Worm (Caenorhabditis elegans): ENCODE measurements around the gene col-176.

col-176 gene

DNA sequence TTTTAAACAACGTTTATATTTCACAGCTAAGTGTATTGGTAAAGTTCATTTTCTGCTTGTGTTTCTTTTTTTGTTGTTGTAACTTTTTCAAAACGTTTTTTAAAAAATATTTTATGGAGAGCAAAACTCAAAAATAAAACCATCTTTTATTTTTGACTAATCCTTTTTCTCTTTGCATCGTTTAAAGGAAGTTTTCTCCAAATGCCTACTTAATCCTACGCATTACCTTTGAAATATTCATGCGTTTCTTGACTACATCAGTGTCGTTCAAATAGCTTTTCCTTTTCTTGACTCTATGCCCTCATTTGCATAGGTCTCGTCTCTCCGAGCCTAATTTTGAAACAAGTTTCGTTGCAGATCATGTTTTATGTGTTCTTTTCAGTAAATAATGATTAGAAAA, 3.7 kb downstream of the col-176 start:
- TF ChIP-seq elt-1 (tag; optimal IDR thresholded peaks at IDR 0.05; ENCODE audit: borderline replicate concordance, insufficient read depth), result no peak
- no peak for TF ChIP-seq pha-4 (tag; optimal IDR thresholded peaks at IDR 0.05)
- no peak for TF ChIP-seq mep-1 (tag; optimal IDR thresholded peaks at IDR 0.05)
- TF ChIP-seq nhr-2 (tag; optimal IDR thresholded peaks at IDR 0.05), result no peak
- TF ChIP-seq nhr-28 (tag; optimal IDR thresholded peaks at IDR 0.05), result no peak
- TF ChIP-seq ceh-43 (GFP tag; optimal IDR thresholded peaks at IDR 0.05), result no peak
- TF ChIP-seq drap-1 (GFP tag; optimal IDR thresholded peaks at IDR 0.05), result no peak
- no peak for TF ChIP-seq unc-39 (tag; optimal IDR thresholded peaks at IDR 0.05)
- TF ChIP-seq sem-2 (GFP tag; optimal IDR thresholded peaks at IDR 0.05), result no peak
- no peak for TF ChIP-seq ceh-39 (tag; optimal IDR thresholded peaks at IDR 0.05)
- no peak for TF ChIP-seq bed-3 (GFP tag; optimal IDR thresholded peaks at IDR 0.05)
- no peak for TF ChIP-seq ceh-83 (GFP tag; optimal IDR thresholded peaks at IDR 0.05)
- TF ChIP-seq ham-2 (GFP tag; optimal IDR thresholded peaks at IDR 0.05), result no peak
- no peak for TF ChIP-seq sptf-1 (tag; optimal IDR thresholded peaks at IDR 0.05)

DNA sequence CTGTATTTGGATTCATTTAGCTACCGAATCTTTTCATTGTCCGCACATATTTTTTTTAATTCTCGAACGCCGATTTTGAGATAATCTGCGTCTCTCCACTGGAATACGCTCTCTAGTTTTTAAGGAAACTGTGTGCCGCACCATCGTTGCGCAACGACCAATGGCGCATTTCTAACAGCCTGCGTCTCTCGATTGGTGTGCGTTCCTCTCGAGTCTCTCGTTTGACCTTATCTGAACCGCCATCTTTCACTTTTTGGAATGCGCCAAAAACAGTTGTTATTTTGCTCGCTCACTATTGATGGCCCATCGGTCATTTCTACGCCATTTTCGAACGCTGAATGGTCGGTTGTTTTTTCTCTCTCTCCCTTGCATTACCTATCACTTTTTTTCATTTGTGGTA, 5.9 kb downstream of the col-176 start:
- TF ChIP-seq nhr-2 (tag; optimal IDR thresholded peaks at IDR 0.05), result peak; percentile 51
- TF ChIP-seq sptf-1 (tag; optimal IDR thresholded peaks at IDR 0.05), result no peak
- TF ChIP-seq zip-8 (tag; optimal IDR thresholded peaks at IDR 0.05), result peak; percentile 37
- TF ChIP-seq elt-1 (tag; optimal IDR thresholded peaks at IDR 0.05; ENCODE audit: borderline replicate concordance, insufficient read depth), result peak; percentile 84

DNA sequence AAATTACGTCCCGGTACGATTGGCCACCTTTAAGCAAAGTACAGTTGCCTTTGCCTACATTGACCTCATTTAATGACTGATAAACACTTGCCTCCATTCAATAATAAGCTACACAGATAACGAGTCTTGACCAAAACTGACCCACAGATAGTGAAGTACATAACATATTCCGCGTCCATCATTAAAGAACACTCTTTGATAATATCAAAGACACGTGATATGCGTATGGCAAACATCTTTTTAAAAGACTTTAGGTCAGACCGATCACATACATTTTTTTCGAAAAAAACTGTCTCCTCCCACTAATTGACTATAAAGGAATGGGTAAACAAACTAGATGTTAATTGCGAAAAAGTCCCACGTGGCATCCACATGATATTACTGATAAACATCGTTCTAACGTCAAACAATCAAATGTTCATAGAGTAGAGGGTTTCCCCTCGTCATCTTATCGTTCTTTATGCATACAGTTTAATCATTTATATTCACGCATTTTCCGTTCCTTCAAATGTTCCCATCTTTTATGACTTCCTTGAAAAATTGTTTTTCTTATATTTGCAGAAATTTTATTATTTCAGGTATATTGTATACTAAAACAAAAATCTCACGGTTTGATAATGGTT, 6.8 kb downstream of the col-176 start, which contains the start of gene W07E11.1:
Gene W07E11.1, plus strand, starts transcription at position 573 of the 623 bp plus-strand sequence.
- TF ChIP-seq M03D4.4 (tag; optimal IDR thresholded peaks at IDR 0.05) (no peak), mls-2 (tag; optimal IDR thresholded peaks at IDR 0.05) (no peak), nhr-237 (tag; optimal IDR thresholded peaks at IDR 0.05) (no peak), unc-39 (tag; optimal IDR thresholded peaks at IDR 0.05) (no peak), ces-1 (GFP tag; optimal IDR thresholded peaks at IDR 0.05) (no peak), tbx-8 (GFP tag; optimal IDR thresholded peaks at IDR 0.05) (no peak), snpc-4 (tag; optimal IDR thresholded peaks at IDR 0.05) (no peak), flh-1 (GFP tag; optimal IDR thresholded peaks at IDR 0.05) (no peak), nhr-2 (tag; optimal IDR thresholded peaks at IDR 0.05) (no peak), nhr-76 (tag; optimal IDR thresholded peaks at IDR 0.05) (no peak), ceh-39 (tag; optimal IDR thresholded peaks at IDR 0.05) (no peak), sptf-1 (tag; optimal IDR thresholded peaks at IDR 0.05) (no peak), ceh-83 (GFP tag; optimal IDR thresholded peaks at IDR 0.05) (no peak), unc-62 (GFP tag; optimal IDR thresholded peaks at IDR 0.05) (no peak), nhr-28 (tag; optimal IDR thresholded peaks at IDR 0.05) (no peak), unc-120 (tag; optimal IDR thresholded peaks at IDR 0.05; ENCODE audit: poor library complexity, severe bottlenecking) (no peak), ztf-11 (tag; optimal IDR thresholded peaks at IDR 0.05) (no peak), bed-3 (GFP tag; optimal IDR thresholded peaks at IDR 0.05) (no peak), cnd-1 (tag; optimal IDR thresholded peaks at IDR 0.05) (no peak), elt-1 (tag; optimal IDR thresholded peaks at IDR 0.05; ENCODE audit: borderline replicate concordance, insufficient read depth) (no peak)

ce11 chrX:10085073-10085472, 7.7 kb downstream of the col-176 start:
- TF ChIP-seq unc-62 (GFP tag; optimal IDR thresholded peaks at IDR 0.05) (no peak), blmp-1 (tag; optimal IDR thresholded peaks at IDR 0.05) (no peak), cnd-1 (tag; optimal IDR thresholded peaks at IDR 0.05) (no peak), unc-39 (tag; optimal IDR thresholded peaks at IDR 0.05) (no peak), lin-32 (GFP tag; optimal IDR thresholded peaks at IDR 0.05) (no peak), ham-2 (GFP tag; optimal IDR thresholded peaks at IDR 0.05) (no peak)

DNA sequence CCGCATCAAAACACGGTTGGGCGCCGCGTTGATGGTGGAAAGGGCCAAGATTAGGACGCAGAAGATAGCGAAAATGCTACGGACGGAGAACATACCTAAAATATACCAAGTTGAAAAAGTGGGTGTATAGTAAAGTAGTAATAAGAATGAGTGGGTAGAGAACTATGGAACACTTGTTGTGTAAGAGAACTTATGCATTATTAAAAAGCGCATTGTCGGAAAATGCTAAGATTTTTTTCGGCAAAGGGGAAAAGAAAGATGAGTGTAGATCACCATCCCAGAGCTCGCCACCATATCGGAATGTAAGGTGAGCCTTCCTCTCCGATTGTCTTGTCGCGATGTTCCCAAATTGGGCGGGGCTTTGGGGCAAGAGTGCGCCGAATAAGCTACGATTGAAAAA, 10.5 kb downstream of the col-176 start, which contains the start of gene flp-28:
Gene flp-28, minus strand, starts transcription at position 101 of the 400 bp plus-strand sequence.
- TF ChIP-seq ham-2 (GFP tag; optimal IDR thresholded peaks at IDR 0.05) (no peak), lsy-2 (tag; optimal IDR thresholded peaks at IDR 0.05) (no peak), hlh-1 (tag; optimal IDR thresholded peaks at IDR 0.05) (no peak), sem-2 (GFP tag; optimal IDR thresholded peaks at IDR 0.05) (no peak), lin-32 (GFP tag; optimal IDR thresholded peaks at IDR 0.05) (no peak)

All from whole organism, mixed stage, embryonic.